Worm (Caenorhabditis elegans) whole organism, L4/young adult: ENCODE measurements around the gene ZC15.10.

Experiments
- W03F9.2 ChIP-seq: fragments of 150-350 bp; optimal IDR thresholded peaks from 2 replicates; lab custom pipeline; 2014; ENCODE audit warnings: missing biosample characterization, missing genetic modification characterization
- dao-5 ChIP-seq: sonication (generic microtip); optimal IDR thresholded peaks from 2 replicates; lab custom pipeline; 2016; ENCODE audit warnings: missing genotype, missing genetic modification characterization, moderate library complexity, missing compliant biosample characterization
- him-1 ChIP-seq: sonication (generic microtip); optimal IDR thresholded peaks from 2 replicates; lab custom pipeline; 2016; ENCODE audit warnings: missing genotype, missing genetic modification reagents, missing genetic modification characterization, missing compliant biosample characterization

DNA sequence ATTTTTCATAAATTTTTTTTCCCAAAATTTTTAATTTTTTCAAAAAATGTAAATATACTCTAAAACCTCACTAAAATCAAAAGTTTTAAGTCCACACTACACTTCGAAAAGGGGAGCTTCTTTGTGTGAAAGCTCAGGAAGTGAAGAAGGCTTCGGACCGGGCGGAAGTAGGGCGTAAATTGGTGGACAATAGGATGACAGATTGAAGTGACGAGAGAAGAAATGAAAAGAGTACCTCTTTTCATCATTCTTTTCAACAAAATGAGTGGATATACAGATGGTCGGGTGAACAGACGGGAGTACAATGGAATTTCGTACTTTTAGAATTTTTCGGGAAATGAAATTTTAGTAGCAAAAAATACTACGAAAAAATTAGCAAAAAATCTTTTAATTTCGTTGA, 28.3 kb downstream of the ZC15.10 start:
- TF ChIP-seq W03F9.2: no peak
- no peak for TF ChIP-seq him-1
- TF ChIP-seq dao-5 (tag; lab: Kevin White, UChicago): no peak
